Fruit fly (Drosophila melanogaster) whole organism, embryonic: ENCODE data around the gene Tep1.
A peak's percentile ranks its signal among the peaks of the same experiment; 100 is the strongest.

ENCODE experiments used
- CG10543 ChIP-seq: fragments of 200-800 bp; sonication (Bioruptor generic); optimal IDR thresholded peaks from 3 replicates; lab custom pipeline; 2017; ENCODE audit warnings: missing biosample characterization, mild to moderate bottlenecking, missing genetic modification characterization, moderate library complexity
- CG11695 ChIP-seq: fragments of 200-800 bp; sonication (Bioruptor generic); IDR thresholded peaks from 3 replicates; pipeline ENCODE4 v1.3.6; 2022; ENCODE audit warnings: missing biosample characterization, missing genetic modification characterization
- CG11696 ChIP-seq: fragments of 200-800 bp; sonication (Bioruptor generic); IDR thresholded peaks from 2 replicates; pipeline ENCODE4 v1.3.6; 2022; ENCODE audit warnings: missing biosample characterization, missing genetic modification characterization
- CG12659 ChIP-seq: fragments of 200-800 bp; sonication (Bioruptor generic); optimal IDR thresholded peaks from 3 replicates; lab custom pipeline; 2017; ENCODE audit warnings: mild to moderate bottlenecking, missing biosample characterization, missing genetic modification reagents, missing genetic modification characterization
- CG17361 ChIP-seq: fragments of 200-800 bp; sonication (Bioruptor generic); IDR thresholded peaks from 3 replicates; pipeline ENCODE4 v1.3.6; 2022; ENCODE audit warnings: missing biosample characterization, missing genetic modification characterization
- CG31365 ChIP-seq: fragments of 200-800 bp; sonication (Bioruptor generic); optimal IDR thresholded peaks from 2 replicates; lab custom pipeline; 2018; ENCODE audit warnings: missing biosample characterization, mild to moderate bottlenecking, missing genetic modification characterization
- CG34376 ChIP-seq: fragments of 200-800 bp; sonication (Bioruptor generic); optimal IDR thresholded peaks from 2 replicates; lab custom pipeline; 2018; ENCODE audit warnings: missing biosample characterization, mild to moderate bottlenecking, missing genetic modification characterization
- CG5953 ChIP-seq: fragments of 200-800 bp; sonication (Bioruptor generic); IDR thresholded peaks from 2 replicates; pipeline ENCODE4 v1.3.6; 2022; ENCODE audit warnings: missing biosample characterization, missing genetic modification characterization
- CG6272 ChIP-seq: fragments of 200-800 bp; sonication (Bioruptor generic); IDR thresholded peaks from 2 replicates; pipeline ENCODE4 v1.3.6; 2022; ENCODE audit warnings: missing biosample characterization, missing genetic modification characterization
- CG6765 ChIP-seq: fragments of 200-800 bp; sonication (Bioruptor generic); optimal IDR thresholded peaks from 3 replicates; lab custom pipeline; 2017; ENCODE audit warnings: missing biosample characterization, mild to moderate bottlenecking, missing genetic modification characterization
- CG7963 ChIP-seq: fragments of 200-800 bp; sonication (Bioruptor generic); IDR thresholded peaks from 3 replicates; pipeline ENCODE4 v1.3.6; 2022; ENCODE audit warnings: missing biosample characterization, missing genetic modification characterization; ENCODE audit not compliant: partially characterized antibody
- CkIIα-i1 ChIP-seq: fragments of 200-800 bp; sonication (Bioruptor generic); IDR thresholded peaks from 2 replicates; pipeline ENCODE4 v1.3.6; 2022; ENCODE audit warnings: missing biosample characterization, missing genetic modification characterization
- Drgx ChIP-seq: fragments of 200-800 bp; sonication (Bioruptor generic); IDR thresholded peaks from 2 replicates; pipeline ENCODE4 v1.3.6; 2022; ENCODE audit warnings: missing biosample characterization, missing genetic modification characterization
- Ets65A ChIP-seq: fragments of 200-800 bp; sonication (Bioruptor generic); peaks from one replicate; lab custom pipeline; 2016; ENCODE audit warnings: missing biosample characterization, missing genetic modification characterization
- HLH3B ChIP-seq: fragments of 200-800 bp; sonication (Bioruptor generic); IDR thresholded peaks from 2 replicates; pipeline ENCODE4 v1.3.6; 2022; ENCODE audit warnings: missing biosample characterization, missing genetic modification characterization
- MESR4 ChIP-seq: fragments of 200-800 bp; sonication (Bioruptor generic); optimal IDR thresholded peaks from 2 replicates; lab custom pipeline; 2018; ENCODE audit warnings: missing biosample characterization, mild to moderate bottlenecking, missing genetic modification characterization, moderate library complexity
- Poxn ChIP-seq: fragments of 200-800 bp; sonication (Bioruptor generic); IDR thresholded peaks from 2 replicates; pipeline ENCODE4 v1.3.6; 2022; ENCODE audit warnings: missing biosample characterization, missing genetic modification characterization
- Sin3A ChIP-seq: fragments of >200 bp; optimal IDR thresholded peaks from 2 replicates; lab custom pipeline; 2018
- al ChIP-seq: fragments of 200-800 bp; sonication (Bioruptor generic); IDR thresholded peaks from 2 replicates; pipeline ENCODE4 v1.3.6; 2022; ENCODE audit warnings: missing biosample characterization, missing genetic modification characterization
- ase ChIP-seq: fragments of 200-800 bp; sonication (Bioruptor generic); IDR thresholded peaks from 3 replicates; pipeline ENCODE4 v1.3.6; 2022; ENCODE audit warnings: missing biosample characterization, missing genetic modification characterization
- bowl ChIP-seq: fragments of 200-800 bp; sonication (Bioruptor generic); IDR thresholded peaks from 2 replicates; pipeline ENCODE4 v1.3.6; 2022; ENCODE audit warnings: missing biosample characterization, missing genetic modification characterization
- caup ChIP-seq: fragments of 200-800 bp; sonication (Bioruptor generic); optimal IDR thresholded peaks from 3 replicates; lab custom pipeline; 2017; ENCODE audit warnings: missing biosample characterization, mild to moderate bottlenecking, missing genetic modification characterization, moderate library complexity; ENCODE audit not compliant: severe bottlenecking
- crc ChIP-seq: fragments of 200-800 bp; sonication (Bioruptor generic); optimal IDR thresholded peaks from 2 replicates; lab custom pipeline; 2016; ENCODE audit warnings: missing biosample characterization, missing genetic modification characterization
- croc ChIP-seq: fragments of 200-800 bp; sonication (Bioruptor generic); conservative IDR thresholded peaks from 3 replicates; pipeline ENCODE4 v1.3.6; 2022; ENCODE audit warnings: missing biosample characterization, missing genetic modification characterization
- cwo ChIP-seq: fragments of 200-800 bp; sonication (Bioruptor generic); optimal IDR thresholded peaks from 3 replicates; lab custom pipeline; 2017; ENCODE audit warnings: missing biosample characterization, missing genetic modification characterization, mild to moderate bottlenecking, moderate library complexity, missing genetic modification reagents
- dati ChIP-seq: fragments of 200-800 bp; sonication (Bioruptor generic); IDR thresholded peaks from 2 replicates; pipeline ENCODE4 v1.3.6; 2022; ENCODE audit warnings: missing biosample characterization, missing genetic modification characterization
- exex ChIP-seq: fragments of 200-800 bp; sonication (Bioruptor generic); optimal IDR thresholded peaks from 4 replicates; lab custom pipeline; 2018; ENCODE audit warnings: missing biosample characterization, mild to moderate bottlenecking, missing genetic modification characterization, moderate library complexity
- gfzf ChIP-seq: fragments of 200-800 bp; sonication (Bioruptor generic); optimal IDR thresholded peaks from 2 replicates; lab custom pipeline; 2016; ENCODE audit warnings: missing biosample characterization, mild to moderate bottlenecking, missing genetic modification characterization, moderate library complexity
- inv ChIP-seq: fragments of 200-800 bp; sonication (Bioruptor generic); IDR thresholded peaks from 2 replicates; pipeline ENCODE4 v1.3.6; 2022; ENCODE audit warnings: missing biosample characterization, missing genetic modification characterization; ENCODE audit not compliant: partially characterized antibody
- repo ChIP-seq: fragments of 200-800 bp; sonication (Bioruptor generic); optimal IDR thresholded peaks from 2 replicates; lab custom pipeline; 2016; ENCODE audit warnings: missing biosample characterization, missing genetic modification characterization
- schlank ChIP-seq: fragments of 200-800 bp; sonication (Bioruptor generic); optimal IDR thresholded peaks from 2 replicates; lab custom pipeline; 2018; ENCODE audit warnings: missing biosample characterization, mild to moderate bottlenecking, missing genetic modification characterization
- shn ChIP-seq: fragments of 200-800 bp; sonication (Bioruptor generic); optimal IDR thresholded peaks from 3 replicates; lab custom pipeline; 2016; ENCODE audit warnings: missing biosample characterization, missing genetic modification characterization
- slbo ChIP-seq: fragments of 200-800 bp; sonication (Bioruptor generic); IDR thresholded peaks from 2 replicates; pipeline ENCODE4 v1.3.6; 2022; ENCODE audit warnings: missing biosample characterization, missing genetic modification characterization
- ssp ChIP-seq: fragments of 200-800 bp; sonication (Bioruptor generic); IDR thresholded peaks from 2 replicates; pipeline ENCODE4 v1.3.6; 2022; ENCODE audit warnings: missing biosample characterization, missing genetic modification characterization
- tup ChIP-seq: fragments of 200-800 bp; sonication (Bioruptor generic); optimal IDR thresholded peaks from 2 replicates; lab custom pipeline; 2016; ENCODE audit warnings: missing biosample characterization, mild to moderate bottlenecking, missing genetic modification characterization, moderate library complexity
- z ChIP-seq: fragments of 200-800 bp; sonication (Bioruptor generic); IDR thresholded peaks from 3 replicates; pipeline ENCODE4 v1.3.6; 2022; ENCODE audit warnings: missing biosample characterization, missing genetic modification characterization

Gene Tep1

dm6 chr2L:15893711-15894110 lies at the start of gene Tep1:
TSS of gene Tep1 (minus strand) at chr2L:15893811.
- TF ChIP-seq CG10543 (GFP tag; lab: Kevin White, UChicago) (no peak), CG7963 (no peak), Sin3A (lab: Kevin White, UChicago) (no peak), caup (no peak), al (GFP tag; lab: Robert Waterston, UW) (no peak), CG12659 (no peak), ssp (GFP tag; lab: Robert Waterston, UW) (no peak), repo (GFP tag; lab: Kevin White, UChicago) (no peak), dati (GFP tag; lab: Robert Waterston, UW) (no peak), crc (GFP tag; lab: Kevin White, UChicago) (no peak), schlank (tag; lab: Kevin White, UChicago) (no peak)

DNA sequence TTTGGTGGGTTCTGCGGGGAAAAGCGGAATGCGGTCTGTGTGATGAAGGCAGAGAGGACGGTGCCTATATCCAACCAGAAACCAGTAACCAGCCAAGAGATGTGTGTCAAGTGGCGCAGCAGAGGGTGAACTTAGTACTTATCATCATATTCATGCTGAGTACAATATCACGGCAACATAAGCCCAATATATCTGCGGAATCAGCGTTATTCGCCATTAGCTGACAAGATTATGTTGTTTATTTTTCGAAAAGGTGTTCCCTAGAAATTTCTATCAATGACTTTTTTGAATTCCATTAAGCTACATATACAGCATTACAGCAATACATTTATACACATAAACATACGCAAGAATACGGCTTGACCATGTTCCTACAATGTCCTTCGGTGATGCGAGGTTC lies 47.5 kb upstream of the Tep1 start, which contains the start of gene CG12448:
CG12448 (plus strand) TSS at position 301 of the 400 bp plus-strand sequence.
- TF ChIP-seq inv (GFP tag; lab: Robert Waterston, UW) (no peak), slbo (GFP tag; lab: Robert Waterston, UW) (no peak), CG17361 (GFP tag; lab: Robert Waterston, UW) (no peak), tup (GFP tag; lab: Kevin White, UChicago) (no peak)

DNA sequence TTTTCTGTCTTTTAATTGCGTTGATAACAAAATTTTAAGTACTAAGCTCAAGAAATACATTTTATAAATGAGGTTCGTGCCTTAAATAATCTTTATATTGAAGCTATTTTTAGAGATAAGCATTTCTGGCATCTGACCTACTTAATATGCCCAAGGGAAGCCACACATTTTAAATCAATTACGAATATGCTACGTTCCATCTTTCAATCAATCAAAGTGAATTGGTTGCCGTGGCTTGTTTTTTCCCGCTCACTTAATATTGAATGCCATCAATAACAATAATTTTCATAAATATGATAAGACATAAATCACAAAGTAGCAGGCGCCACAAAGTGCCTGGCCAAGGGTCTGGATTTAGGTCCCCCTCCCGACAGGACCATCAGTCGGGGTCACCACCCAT lies 42.5 kb upstream of the Tep1 start:
- no peak for TF ChIP-seq CG11696 (GFP tag; lab: Robert Waterston, UW)
- TF ChIP-seq CG5953 (GFP tag; lab: Robert Waterston, UW): no peak
- no peak for TF ChIP-seq Drgx (GFP tag; lab: Robert Waterston, UW)
- no peak for TF ChIP-seq CG6765
- no peak for TF ChIP-seq HLH3B (GFP tag; lab: Robert Waterston, UW)
- TF ChIP-seq CG6272 (GFP tag; lab: Robert Waterston, UW): no peak
- no peak for TF ChIP-seq CkIIα-i1 (GFP tag; lab: Robert Waterston, UW)
- no peak for TF ChIP-seq croc
- TF ChIP-seq ase (GFP tag; lab: Robert Waterston, UW): no peak
- no peak for TF ChIP-seq CG11695 (GFP tag; lab: Robert Waterston, UW)
- no peak for TF ChIP-seq z
- TF ChIP-seq MESR4: no peak

DNA sequence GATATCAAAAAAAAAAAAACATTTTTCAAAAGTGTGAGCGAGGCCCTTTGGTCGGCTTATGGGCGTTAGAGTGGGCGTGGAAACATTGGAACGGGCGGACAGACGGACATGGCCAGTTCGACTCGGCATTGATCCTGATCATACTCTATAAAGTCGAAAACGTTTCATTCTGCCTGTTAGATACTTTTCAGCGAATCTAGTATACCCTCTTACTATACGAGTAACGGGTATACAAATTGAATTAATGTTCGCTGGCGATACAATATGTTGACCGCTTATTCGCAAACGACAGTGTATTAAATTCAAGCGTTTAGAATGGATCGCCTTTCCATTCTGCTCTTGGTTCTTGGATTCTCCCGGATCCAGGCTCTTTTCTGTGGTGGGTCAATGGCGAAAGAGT lies 29.5 kb upstream of the Tep1 start, which contains the start of gene CG4793:
CG4793 (plus strand) TSS at position 301 of the 400 bp plus-strand sequence.
- TF ChIP-seq bowl (no peak), tup (GFP tag; lab: Kevin White, UChicago) (no peak), shn (GFP tag; lab: Kevin White, UChicago) (no peak), Poxn (GFP tag; lab: Robert Waterston, UW) (no peak), CG34376 (GFP tag; lab: Kevin White, UChicago) (no peak), CG11696 (GFP tag; lab: Robert Waterston, UW) (no peak), CG31365 (no peak), CG17361 (GFP tag; lab: Robert Waterston, UW) (no peak), exex (tag; lab: Kevin White, UChicago) (no peak), cwo (GFP tag; lab: Kevin White, UChicago) (no peak), CG10543 (GFP tag; lab: Kevin White, UChicago) (no peak)

DNA sequence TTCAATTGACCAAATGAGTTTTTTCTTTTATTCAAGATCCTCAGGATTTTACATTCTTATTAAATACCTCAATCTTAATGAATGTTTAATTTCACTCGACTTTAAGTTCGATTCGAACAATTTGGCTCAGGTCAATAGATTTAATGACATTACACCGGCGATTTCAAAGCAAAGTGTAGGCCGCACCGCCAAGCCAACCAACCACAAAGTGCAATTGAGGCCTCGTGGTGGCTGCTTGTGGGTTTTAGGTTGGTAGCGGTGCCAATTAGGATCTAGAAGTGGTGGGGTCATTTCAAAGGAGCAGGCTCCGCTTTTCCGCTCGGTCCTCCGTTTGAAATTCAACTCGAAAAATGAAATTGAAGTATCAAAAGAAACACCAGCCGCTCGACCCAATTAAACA lies 23.0 kb upstream of the Tep1 start, which contains the start of gene CG13244:
CG13244 (plus strand) TSS at position 301 of the 400 bp plus-strand sequence.
- TF ChIP-seq Ets65A (peak; percentile 41), gfzf (GFP tag; lab: Kevin White, UChicago) (no peak)
